Worm (Caenorhabditis elegans) whole organism, L2 larva: ENCODE results near the gene elb-1.

ENCODE experiments used
- Y55F3AM.14 ChIP-seq: fragments of 200-800 bp; sonication (Bioruptor generic); optimal IDR thresholded peaks from 2 replicates; lab custom pipeline; 2018; ENCODE audit warnings: mild to moderate bottlenecking, missing genetic modification characterization, missing compliant biosample characterization
- ZK546.5 ChIP-seq: sonication (generic microtip); optimal IDR thresholded peaks from 2 replicates; lab custom pipeline; 2017; ENCODE audit warnings: missing biosample characterization, missing genetic modification characterization
- egl-27 ChIP-seq: sonication (generic microtip); optimal IDR thresholded peaks from 3 replicates; lab custom pipeline; 2017; ENCODE audit warnings: missing biosample characterization, missing genetic modification reagents, missing genetic modification characterization
- elt-1 ChIP-seq: fragments of 150-350 bp; optimal IDR thresholded peaks from 2 replicates; lab custom pipeline; 2014; ENCODE audit warnings: missing biosample characterization, missing genetic modification characterization
- nhr-23 ChIP-seq: fragments of 150-350 bp; optimal IDR thresholded peaks from 2 replicates; lab custom pipeline; 2014; ENCODE audit warnings: missing biosample characterization, missing genetic modification reagents, missing genetic modification characterization
- nhr-237 ChIP-seq: fragments of 150-350 bp; optimal IDR thresholded peaks from 2 replicates; lab custom pipeline; 2014; ENCODE audit warnings: missing biosample characterization, missing genetic modification characterization
- nhr-25 ChIP-seq: fragments of 150-350 bp; sonication (generic microtip); optimal IDR thresholded peaks from 3 replicates; lab custom pipeline; 2014; ENCODE audit warnings: missing biosample characterization, missing genetic modification characterization
- unc-62 ChIP-seq: fragments of 150-350 bp; optimal IDR thresholded peaks from 2 replicates; lab custom pipeline; 2014; ENCODE audit warnings: missing biosample characterization, missing genetic modification reagents, missing genetic modification characterization
- ztf-4 ChIP-seq: fragments of 150-350 bp; optimal IDR thresholded peaks from 2 replicates; lab custom pipeline; 2014; ENCODE audit warnings: missing biosample characterization, missing genetic modification characterization

DNA sequence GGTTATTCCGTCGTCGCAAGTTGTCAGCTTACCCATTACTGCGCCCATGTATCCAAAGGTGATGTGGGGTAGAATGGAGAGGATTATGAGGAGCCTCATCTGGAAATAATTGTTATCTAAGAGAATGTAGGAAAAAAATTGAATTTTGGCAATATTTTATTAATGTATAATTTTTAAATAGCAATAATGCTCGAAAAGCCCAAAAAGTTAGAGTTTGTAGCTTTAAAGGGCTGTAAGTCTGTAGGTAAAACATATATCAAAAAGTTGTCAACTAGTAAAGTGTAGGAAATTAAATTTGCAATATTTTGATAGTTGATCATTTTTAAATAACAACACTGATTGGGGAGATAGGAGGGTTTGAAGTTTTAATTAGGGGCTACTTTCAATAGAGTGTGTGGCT lies 10.5 kb downstream of the elb-1 start, which contains the start of gene Y41C4A.8:
- TF ChIP-seq unc-62 (GFP tag; lab: Kevin White, UChicago) (no peak), nhr-237 (tag; lab: Kevin White, UChicago) (no peak), nhr-25 (no peak), Y55F3AM.14 (GFP tag; lab: Kevin White, UChicago) (no peak), ztf-4 (tag; lab: Kevin White, UChicago) (no peak), nhr-23 (no peak), ZK546.5 (tag; lab: Kevin White, UChicago) (no peak), elt-1 (tag; lab: Kevin White, UChicago) (no peak), egl-27 (tag; lab: Kevin White, UChicago) (no peak)
